Worm (Caenorhabditis elegans): Measurements from ENCODE around the gene F49F1.12.

ce11 chrIV:4164392-4164791 lies 21.5 kb upstream of the F49F1.12 start, which contains the start of gene scrm-8:
- no peak for TF ChIP-seq tab-1 (GFP tag; IDR thresholded peaks at IDR 0.05)
- no peak for TF ChIP-seq klf-2 (GFP tag; conservative IDR thresholded peaks at IDR 0.05)
- no peak for TF ChIP-seq ref-1 (GFP tag; conservative IDR thresholded peaks at IDR 0.05)
- TF ChIP-seq flt-1 (GFP tag; IDR thresholded peaks at IDR 0.05), result no peak
- no peak for TF ChIP-seq ztf-23 (GFP tag; IDR thresholded peaks at IDR 0.05)

All from whole organism, midembryonic.